Fruit fly (Drosophila melanogaster) whole organism, embryonic: ENCODE results near the gene CG13894.

Source experiments
- ATbp ChIP-seq: fragments of 200-800 bp; sonication (Bioruptor generic); optimal IDR thresholded peaks from 2 replicates; lab custom pipeline; 2017; ENCODE audit warnings: missing biosample characterization, mild to moderate bottlenecking, missing genetic modification characterization, missing genetic modification reagents
- CG10209 ChIP-seq: fragments of 200-800 bp; sonication (Bioruptor generic); optimal IDR thresholded peaks from 3 replicates; lab custom pipeline; 2017; ENCODE audit warnings: missing biosample characterization, mild to moderate bottlenecking, missing genetic modification characterization, missing genetic modification reagents
- CG10274 ChIP-seq: fragments of 200-800 bp; sonication (Bioruptor generic); optimal IDR thresholded peaks from 3 replicates; lab custom pipeline; 2017; ENCODE audit warnings: missing biosample characterization, mild to moderate bottlenecking, missing genetic modification characterization
- CG10565 ChIP-seq: fragments of 200-800 bp; sonication (Bioruptor generic); optimal IDR thresholded peaks from 3 replicates; lab custom pipeline; 2016; ENCODE audit warnings: missing biosample characterization, mild to moderate bottlenecking, missing genetic modification characterization
- CG12104 ChIP-seq: fragments of 200-800 bp; sonication (Bioruptor generic); optimal IDR thresholded peaks from 3 replicates; lab custom pipeline; 2016; ENCODE audit warnings: missing biosample characterization, missing genetic modification characterization
- CG12391 ChIP-seq: fragments of 200-800 bp; sonication (Bioruptor generic); optimal IDR thresholded peaks from 3 replicates; lab custom pipeline; 2018; ENCODE audit warnings: missing biosample characterization, mild to moderate bottlenecking, missing genetic modification characterization, moderate library complexity
- CG13894 ChIP-seq: fragments of 200-800 bp; sonication (Bioruptor generic); optimal IDR thresholded peaks from 3 replicates; lab custom pipeline; 2018; ENCODE audit warnings: missing biosample characterization, mild to moderate bottlenecking, missing genetic modification characterization, moderate library complexity
- CG14710 ChIP-seq: fragments of 200-800 bp; sonication (Bioruptor generic); optimal IDR thresholded peaks from 3 replicates; lab custom pipeline; 2019; ENCODE audit warnings: missing biosample characterization, mild to moderate bottlenecking, missing genetic modification characterization, moderate library complexity
- CG17385 ChIP-seq: fragments of 200-800 bp; sonication (Bioruptor generic); optimal IDR thresholded peaks from 3 replicates; lab custom pipeline; 2018; ENCODE audit warnings: missing biosample characterization, mild to moderate bottlenecking, missing genetic modification characterization
- CG17568 ChIP-seq: fragments of 200-800 bp; sonication (Bioruptor generic); optimal IDR thresholded peaks from 2 replicates; lab custom pipeline; 2018; ENCODE audit warnings: missing biosample characterization, mild to moderate bottlenecking, missing genetic modification characterization, moderate library complexity
- CG1792 ChIP-seq: fragments of 200-800 bp; sonication (Bioruptor generic); optimal IDR thresholded peaks from 2 replicates; lab custom pipeline; 2016; ENCODE audit warnings: missing biosample characterization, missing genetic modification characterization
- CG1832 ChIP-seq: fragments of 200-800 bp; sonication (Bioruptor generic); optimal IDR thresholded peaks from 2 replicates; lab custom pipeline; 2017; ENCODE audit warnings: missing biosample characterization, mild to moderate bottlenecking, missing genetic modification characterization, inconsistent platforms
- CG32772 ChIP-seq: fragments of 200-800 bp; sonication (Bioruptor generic); IDR thresholded peaks from 2 replicates; pipeline ENCODE4 v1.3.6; 2022; ENCODE audit warnings: missing biosample characterization, missing genetic modification characterization
- CG3281 ChIP-seq: fragments of 200-800 bp; sonication (Bioruptor generic); optimal IDR thresholded peaks from 3 replicates; lab custom pipeline; 2017; ENCODE audit warnings: missing biosample characterization, mild to moderate bottlenecking, missing genetic modification characterization
- CG3838 ChIP-seq: fragments of 200-800 bp; sonication (Bioruptor generic); optimal IDR thresholded peaks from 3 replicates; lab custom pipeline; 2016; ENCODE audit warnings: missing biosample characterization, missing genetic modification characterization
- CG6175 ChIP-seq: fragments of 200-800 bp; sonication (Bioruptor generic); IDR thresholded peaks from 3 replicates; pipeline ENCODE4 v1.3.6; 2022; ENCODE audit warnings: missing biosample characterization, missing genetic modification characterization
- CG6765 ChIP-seq: fragments of 200-800 bp; sonication (Bioruptor generic); optimal IDR thresholded peaks from 3 replicates; lab custom pipeline; 2017; ENCODE audit warnings: missing biosample characterization, mild to moderate bottlenecking, missing genetic modification characterization
- CG7556 ChIP-seq: fragments of 200-800 bp; sonication (Bioruptor generic); optimal IDR thresholded peaks from 2 replicates; lab custom pipeline; 2017; ENCODE audit warnings: missing biosample characterization, mild to moderate bottlenecking, missing genetic modification characterization
- CG7839 ChIP-seq: fragments of 200-800 bp; sonication (Bioruptor generic); optimal IDR thresholded peaks from 3 replicates; lab custom pipeline; 2018; ENCODE audit warnings: missing biosample characterization, mild to moderate bottlenecking, missing genetic modification characterization, moderate library complexity
- CG8478 ChIP-seq: fragments of >200 bp; optimal IDR thresholded peaks from 2 replicates; lab custom pipeline; 2018
- CG9797 ChIP-seq: fragments of 200-800 bp; sonication (Bioruptor generic); optimal IDR thresholded peaks from 3 replicates; lab custom pipeline; 2018; ENCODE audit warnings: missing biosample characterization, mild to moderate bottlenecking, missing genetic modification characterization
- CrebB ChIP-seq: fragments of 200-800 bp; sonication (Bioruptor generic); optimal IDR thresholded peaks from 3 replicates; lab custom pipeline; 2018; ENCODE audit warnings: missing biosample characterization, mild to moderate bottlenecking, missing genetic modification characterization
- Drgx ChIP-seq: fragments of 200-800 bp; sonication (Bioruptor generic); IDR thresholded peaks from 2 replicates; pipeline ENCODE4 v1.3.6; 2022; ENCODE audit warnings: missing biosample characterization, missing genetic modification characterization
- E2f1 ChIP-seq: fragments of 200-800 bp; sonication (Bioruptor generic); IDR thresholded peaks from 2 replicates; pipeline ENCODE4 v1.3.6; 2022; ENCODE audit warnings: missing biosample characterization, missing genetic modification characterization
- Fer2 ChIP-seq: fragments of 200-800 bp; sonication (Bioruptor generic); optimal IDR thresholded peaks from 2 replicates; lab custom pipeline; 2018; ENCODE audit warnings: missing biosample characterization, mild to moderate bottlenecking, missing genetic modification characterization, moderate library complexity
- HLH54F ChIP-seq: fragments of 200-800 bp; sonication (Bioruptor generic); optimal IDR thresholded peaks from 3 replicates; lab custom pipeline; 2016; ENCODE audit warnings: missing biosample characterization, missing genetic modification characterization
- HLHmδ ChIP-seq: fragments of 200-800 bp; sonication (Bioruptor generic); optimal IDR thresholded peaks from 2 replicates; lab custom pipeline; 2018; ENCODE audit warnings: missing biosample characterization, mild to moderate bottlenecking, missing genetic modification characterization, moderate library complexity
- HmgD ChIP-seq: fragments of 200-800 bp; sonication (Bioruptor generic); optimal IDR thresholded peaks from 3 replicates; lab custom pipeline; 2016; ENCODE audit warnings: missing biosample characterization, missing genetic modification characterization
- Mad ChIP-seq: fragments of 200-800 bp; sonication (Bioruptor generic); optimal IDR thresholded peaks from 2 replicates; lab custom pipeline; 2016; ENCODE audit warnings: missing biosample characterization, missing genetic modification characterization
- Med ChIP-seq: fragments of 200-800 bp; sonication (Bioruptor generic); peaks from one replicate; lab custom pipeline; 2016; ENCODE audit warnings: missing biosample characterization, missing genetic modification characterization, mild to moderate bottlenecking, inconsistent platforms, moderate library complexity
- Ptx1 ChIP-seq: fragments of 200-800 bp; sonication (Bioruptor generic); IDR thresholded peaks from 2 replicates; pipeline ENCODE4 v1.3.6; 2022; ENCODE audit warnings: missing biosample characterization, missing genetic modification characterization
- Ravus ChIP-seq: fragments of 200-800 bp; sonication (Bioruptor generic); IDR thresholded peaks from 2 replicates; pipeline ENCODE4 v1.3.6; 2022; ENCODE audit warnings: missing biosample characterization, missing genetic modification characterization
- Ssrp ChIP-seq: fragments of 200-800 bp; sonication (Bioruptor generic); optimal IDR thresholded peaks from 2 replicates; lab custom pipeline; 2018; ENCODE audit warnings: missing biosample characterization, mild to moderate bottlenecking, missing genetic modification characterization, moderate library complexity
- abd-A ChIP-seq: fragments of 200-800 bp; sonication (Bioruptor generic); optimal IDR thresholded peaks from 3 replicates; lab custom pipeline; 2019; ENCODE audit warnings: missing biosample characterization, mild to moderate bottlenecking, missing genetic modification characterization, moderate library complexity
- amos ChIP-seq: fragments of 200-800 bp; sonication (Bioruptor generic); IDR thresholded peaks from 2 replicates; pipeline ENCODE4 v1.3.6; 2022; ENCODE audit warnings: missing biosample characterization, missing genetic modification characterization; ENCODE audit not compliant: partially characterized antibody
- bab2 ChIP-seq: fragments of 200-800 bp; sonication (Bioruptor generic); optimal IDR thresholded peaks from 2 replicates; lab custom pipeline; 2016; ENCODE audit warnings: missing biosample characterization, missing genetic modification characterization
- cad ChIP-seq: fragments of >200 bp; optimal IDR thresholded peaks from 2 replicates; lab custom pipeline; 2017; ENCODE audit warnings: missing biosample characterization, missing genetic modification characterization
- crp ChIP-seq, 2 experiments: fragments of 200-800 bp; sonication (Bioruptor generic); optimal IDR thresholded peaks; 2 replicates in 1 of 2; 3 replicates in 1 of 2; lab custom pipeline; 2017; ENCODE audit warnings: missing biosample characterization in 2 of 2, missing genetic modification characterization in 2 of 2, mild to moderate bottlenecking in 1 of 2, moderate library complexity in 1 of 2
- fd96Cb ChIP-seq: fragments of 200-800 bp; sonication (Bioruptor generic); optimal IDR thresholded peaks from 2 replicates; lab custom pipeline; 2018; ENCODE audit warnings: missing biosample characterization, mild to moderate bottlenecking, missing genetic modification characterization, moderate library complexity
- ftz-f1 ChIP-seq: fragments of 200-800 bp; sonication (Bioruptor generic); optimal IDR thresholded peaks from 2 replicates; lab custom pipeline; 2016; ENCODE audit warnings: missing biosample characterization, missing genetic modification characterization
- gcm2 ChIP-seq: fragments of 200-800 bp; sonication (Bioruptor generic); optimal IDR thresholded peaks from 2 replicates; lab custom pipeline; 2016; ENCODE audit warnings: missing biosample characterization, missing genetic modification characterization
- hbn ChIP-seq: fragments of 200-800 bp; sonication (Bioruptor generic); IDR thresholded peaks from 2 replicates; pipeline ENCODE4 v1.3.6; 2022; ENCODE audit warnings: missing biosample characterization, missing genetic modification characterization; ENCODE audit not compliant: partially characterized antibody
- oc ChIP-seq: fragments of 200-800 bp; sonication (Bioruptor generic); optimal IDR thresholded peaks from 2 replicates; lab custom pipeline; 2018; ENCODE audit warnings: missing biosample characterization, mild to moderate bottlenecking, missing genetic modification characterization, moderate library complexity
- seq ChIP-seq: fragments of 200-800 bp; sonication (Bioruptor generic); IDR thresholded peaks from 2 replicates; pipeline ENCODE4 v1.3.6; 2022; ENCODE audit warnings: missing biosample characterization, missing genetic modification characterization
- tll ChIP-seq, 2 experiments: fragments of 200-800 bp in 1 of 2; fragments of >200 bp in 1 of 2; sonication (Bioruptor generic) in 1 of 2; optimal IDR thresholded peaks; 2 replicates each; lab custom pipeline; 2017 to 2019; ENCODE audit warnings: missing biosample characterization in 2 of 2, missing genetic modification characterization in 2 of 2, mild to moderate bottlenecking in 1 of 2, moderate library complexity in 1 of 2
- toy ChIP-seq: fragments of 200-800 bp; sonication (Bioruptor generic); IDR thresholded peaks from 2 replicates; pipeline ENCODE4 v1.3.6; 2022; ENCODE audit warnings: missing biosample characterization, missing genetic modification characterization
- tup ChIP-seq: fragments of 200-800 bp; sonication (Bioruptor generic); optimal IDR thresholded peaks from 2 replicates; lab custom pipeline; 2016; ENCODE audit warnings: missing biosample characterization, mild to moderate bottlenecking, missing genetic modification characterization, moderate library complexity
- twi ChIP-seq: fragments of 200-800 bp; optimal IDR thresholded peaks from 2 replicates; lab custom pipeline; 2019; ENCODE audit warnings: missing biosample characterization, mild to moderate bottlenecking, missing genetic modification characterization, moderate library complexity
- wdn ChIP-seq: fragments of 200-800 bp; sonication (Bioruptor generic); IDR thresholded peaks from 2 replicates; pipeline ENCODE4 v1.3.6; 2022; ENCODE audit warnings: missing biosample characterization, missing genetic modification characterization
- wor ChIP-seq: fragments of 200-800 bp; sonication (Bioruptor generic); IDR thresholded peaks from 2 replicates; pipeline ENCODE4 v1.3.6; 2022; ENCODE audit warnings: missing biosample characterization, missing genetic modification characterization

The CG13894 gene

DNA sequence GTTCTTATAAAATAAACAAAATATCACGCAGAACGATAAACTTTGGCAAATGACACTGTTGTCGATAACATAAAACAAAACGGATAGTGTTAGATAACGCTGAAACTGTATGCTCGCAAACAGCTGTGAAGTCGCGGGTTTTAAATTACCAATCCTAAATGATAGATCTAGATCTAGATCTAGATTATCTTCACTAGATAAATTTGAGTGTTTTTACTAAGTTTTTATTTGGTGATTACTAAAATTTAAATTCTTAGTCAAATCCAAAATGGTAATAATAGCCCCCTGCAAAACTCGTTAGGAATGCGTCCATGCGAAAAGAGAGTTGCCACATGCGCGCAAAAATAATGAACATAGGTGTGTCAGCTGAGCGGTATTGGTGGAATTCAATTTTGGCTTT lies 44.9 kb downstream of the CG13894 start, which contains the start of the genes MED30 and Rev1 (continued):
- peak; percentile 82 for TF ChIP-seq CG3838 (GFP tag; lab: Kevin White, UChicago)
- TF ChIP-seq CG10274 (GFP tag; lab: Kevin White, UChicago) = peak; percentile 59
- TF ChIP-seq ATbp (GFP tag; lab: Kevin White, UChicago) = peak; percentile 86
- peak; percentile 98 for TF ChIP-seq bab2
- peak; percentile 45 for TF ChIP-seq CG9797
- peak; percentile 57 for TF ChIP-seq Ravus (GFP tag; lab: Robert Waterston, UW)
- TF ChIP-seq CG13894 (tag; lab: Kevin White, UChicago) = no peak
- peak; percentile 95 for TF ChIP-seq Mad (GFP tag; lab: Kevin White, UChicago)
- TF ChIP-seq CG10565 (GFP tag; lab: Kevin White, UChicago) = peak; percentile 54
- TF ChIP-seq ftz-f1 = peak; percentile 80
- peak; percentile 93 for TF ChIP-seq HmgD
- peak; percentile 84 for TF ChIP-seq E2f1 (GFP tag; lab: Robert Waterston, UW)
- no peak for TF ChIP-seq cad
- TF ChIP-seq CG12391 (tag; lab: Kevin White, UChicago) = peak; percentile 95
- TF ChIP-seq CrebB (tag; lab: Kevin White, UChicago) = peak; percentile 91
- peak; percentile 84 for TF ChIP-seq seq (GFP tag; lab: Robert Waterston, UW)
- TF ChIP-seq Ptx1 (GFP tag; lab: Robert Waterston, UW) = peak; percentile 91
- peak; percentile 93 for TF ChIP-seq CG1792
- TF ChIP-seq CG17385 (GFP tag; lab: Kevin White, UChicago) = peak; percentile 88
- peak; percentile 88 for TF ChIP-seq wdn (GFP tag; lab: Robert Waterston, UW)
- peak; percentile 85 for TF ChIP-seq oc (tag; lab: Kevin White, UChicago)
- TF ChIP-seq Fer2 (tag; lab: Kevin White, UChicago) = peak; percentile 94
- peak; percentile 85 for TF ChIP-seq CG12104 (GFP tag; lab: Kevin White, UChicago)
- TF ChIP-seq CG10209 (GFP tag; lab: Kevin White, UChicago) = peak; percentile 92
- TF ChIP-seq hbn (GFP tag; lab: Robert Waterston, UW) = peak; percentile 46; the same call in 1 of the 2 replicates
- peak; percentile 85 for TF ChIP-seq Ssrp (tag; lab: Kevin White, UChicago)
- TF ChIP-seq crp (GFP tag; optimal IDR thresholded peaks at IDR 0.05; lab: Kevin White, UChicago) = peak; percentile 93 to 97
- peak; percentile 91 for TF ChIP-seq CG3281 (GFP tag; lab: Kevin White, UChicago)
- peak; percentile 89 for TF ChIP-seq CG7556 (GFP tag; lab: Kevin White, UChicago)
- peak; percentile 85 for TF ChIP-seq fd96Cb (tag; lab: Kevin White, UChicago)
- peak; percentile 99 for TF ChIP-seq Med (GFP tag; lab: Kevin White, UChicago)
- TF ChIP-seq HLHmδ (GFP tag; lab: Kevin White, UChicago) = no peak
- peak; percentile 90 for TF ChIP-seq CG32772
- TF ChIP-seq tll (GFP tag; optimal IDR thresholded peaks at IDR 0.05; lab: Kevin White, UChicago) = peak in 1 of 2 experiments; percentile 49
- no peak for TF ChIP-seq abd-A
- peak; percentile 63; the same call in 1 of the 2 replicates for TF ChIP-seq toy (GFP tag; lab: Robert Waterston, UW)
- peak; percentile 93 for TF ChIP-seq CG14710
- TF ChIP-seq gcm2 (GFP tag; lab: Kevin White, UChicago) = peak; percentile 88
- peak; percentile 74 for TF ChIP-seq twi (tag; lab: Kevin White, UChicago)
- TF ChIP-seq CG8478 (lab: Kevin White, UChicago) = no peak
- TF ChIP-seq CG6175 (GFP tag; lab: Robert Waterston, UW) = peak; percentile 78; the same call in 2 of the 3 replicates
- TF ChIP-seq CG7839 (tag; lab: Kevin White, UChicago) = peak; percentile 92
- TF ChIP-seq CG1832 (GFP tag; lab: Kevin White, UChicago) = no peak
- peak; percentile 86 for TF ChIP-seq CG6765 (GFP tag; lab: Kevin White, UChicago)
- TF ChIP-seq amos (GFP tag; lab: Robert Waterston, UW) = no peak
- TF ChIP-seq HLH54F (GFP tag; lab: Kevin White, UChicago) = peak; percentile 98
- peak; percentile 89 for TF ChIP-seq Drgx (GFP tag; lab: Robert Waterston, UW)
- peak; percentile 75 for TF ChIP-seq wor
- TF ChIP-seq CG17568 = no peak
- TF ChIP-seq tup (GFP tag; lab: Kevin White, UChicago) = peak; percentile 93
